Fruit fly (Drosophila melanogaster) whole organism, pupa: ENCODE data around the gene CG15336.

Experiments
- CG17806 ChIP-seq: fragments of 200-800 bp; sonication (Bioruptor generic); optimal IDR thresholded peaks from 2 replicates; lab custom pipeline; 2018; ENCODE audit warnings: missing biosample characterization, mild to moderate bottlenecking, missing genetic modification characterization, moderate library complexity
- CG34367 ChIP-seq: fragments of 200-800 bp; sonication (Bioruptor generic); optimal IDR thresholded peaks from 2 replicates; lab custom pipeline; 2018; ENCODE audit warnings: missing biosample characterization, mild to moderate bottlenecking, missing genetic modification characterization
- CG8159 ChIP-seq: fragments of 200-800 bp; sonication (Bioruptor generic); optimal IDR thresholded peaks from 3 replicates; lab custom pipeline; 2018; ENCODE audit warnings: missing biosample characterization, mild to moderate bottlenecking, missing genetic modification characterization, moderate library complexity
- CG8301 ChIP-seq: fragments of 200-800 bp; sonication (Bioruptor generic); optimal IDR thresholded peaks from 2 replicates; lab custom pipeline; 2018; ENCODE audit warnings: missing biosample characterization, mild to moderate bottlenecking, missing genetic modification characterization
- D1 ChIP-seq: fragments of 200-800 bp; sonication (Bioruptor generic); optimal IDR thresholded peaks from 2 replicates; lab custom pipeline; 2018; ENCODE audit warnings: missing biosample characterization, mild to moderate bottlenecking, missing genetic modification characterization, moderate library complexity
- rn ChIP-seq: fragments of 200-800 bp; sonication (Bioruptor generic); IDR thresholded peaks from 2 replicates; pipeline ENCODE4 v1.3.6; 2022; ENCODE audit warnings: missing biosample characterization, missing genetic modification characterization

- TF ChIP-seq CG34367 (tag; lab: Kevin White, UChicago): no peak
- TF ChIP-seq CG17806 (tag; lab: Kevin White, UChicago): no peak
- no peak for TF ChIP-seq rn
- TF ChIP-seq D1 (tag; lab: Kevin White, UChicago): no peak
- TF ChIP-seq CG8301 (tag; lab: Kevin White, UChicago): no peak
- TF ChIP-seq CG8159 (tag; lab: Kevin White, UChicago): peak; percentile 1
These were observed 45.3 kb downstream of the CG15336 start for dm6 chrX:8193017-8193556.
